Worm (Caenorhabditis elegans) whole organism, L1 larva: ENCODE data around the gene C06C3.7.

ENCODE experiments used
- C04F5.9 ChIP-seq: sonication (generic microtip); optimal IDR thresholded peaks from 2 replicates; lab custom pipeline; 2016; ENCODE audit warnings: missing genetic modification characterization, missing compliant biosample characterization
- C16A3.4 ChIP-seq: fragments of 150-350 bp; optimal IDR thresholded peaks from 2 replicates; lab custom pipeline; 2014; ENCODE audit warnings: missing biosample characterization, missing genetic modification characterization
- C34B4.2 ChIP-seq: sonication (generic microtip); optimal IDR thresholded peaks from 2 replicates; lab custom pipeline; 2017; ENCODE audit warnings: mild to moderate bottlenecking, missing genetic modification characterization, missing compliant biosample characterization
- Y116A8C.19 ChIP-seq: sonication (generic microtip); optimal IDR thresholded peaks from 2 replicates; lab custom pipeline; 2016; ENCODE audit warnings: missing compliant biosample characterization, missing genetic modification characterization, borderline replicate concordance
- aha-1 ChIP-seq: fragments of 150-350 bp; optimal IDR thresholded peaks from 2 replicates; lab custom pipeline; 2014; ENCODE audit warnings: missing biosample characterization, missing genetic modification characterization
- aly-2 ChIP-seq: fragments of 150-350 bp; optimal IDR thresholded peaks from 2 replicates; lab custom pipeline; 2014; ENCODE audit warnings: missing biosample characterization, missing genetic modification characterization
- ama-1 ChIP-seq: fragments of 150-350 bp; optimal IDR thresholded peaks from 2 replicates; lab custom pipeline; 2014
- ceh-88 ChIP-seq: fragments of 200-800 bp; sonication (Bioruptor generic); IDR thresholded peaks from 2 replicates; pipeline ENCODE4 v1.3.6; 2022; ENCODE audit warnings: missing genetic modification characterization, missing compliant biosample characterization
- egl-27 ChIP-seq, 2 experiments: fragments of 150-350 bp in 1 of 2; sonication (generic microtip); optimal IDR thresholded peaks; 3 replicates each; lab custom pipeline; 2017 to 2018; ENCODE audit warnings: missing biosample characterization in 2 of 2, missing genetic modification characterization in 2 of 2, missing genetic modification reagents in 2 of 2
- elt-2 ChIP-seq: sonication (generic microtip); optimal IDR thresholded peaks from 2 replicates; lab custom pipeline; 2016; ENCODE audit warnings: missing genetic modification characterization, mild to moderate bottlenecking, inconsistent platforms, missing compliant biosample characterization, missing genetic modification reagents
- fkh-4 ChIP-seq: sonication (generic microtip); optimal IDR thresholded peaks from 2 replicates; lab custom pipeline; 2016; ENCODE audit warnings: missing compliant biosample characterization, missing genetic modification characterization, borderline replicate concordance
- fkh-8 ChIP-seq: sonication (generic microtip); optimal IDR thresholded peaks from 2 replicates; lab custom pipeline; 2016; ENCODE audit warnings: mild to moderate bottlenecking, missing genetic modification characterization, missing compliant biosample characterization
- fos-1 ChIP-seq: fragments of 150-350 bp; optimal IDR thresholded peaks from 2 replicates; lab custom pipeline; 2014; ENCODE audit warnings: missing biosample characterization, missing genetic modification characterization
- hlh-17 ChIP-seq: fragments of 200-800 bp; sonication (Bioruptor generic); optimal IDR thresholded peaks from 2 replicates; lab custom pipeline; 2018; ENCODE audit warnings: missing genetic modification characterization, mild to moderate bottlenecking, missing compliant biosample characterization, moderate library complexity, borderline replicate concordance
- hpl-2 ChIP-seq: fragments of 150-350 bp; optimal IDR thresholded peaks from 2 replicates; lab custom pipeline; 2014; ENCODE audit warnings: missing biosample characterization, missing genetic modification reagents, missing genetic modification characterization
- jun-1 ChIP-seq: fragments of 150-350 bp; optimal IDR thresholded peaks from 2 replicates; lab custom pipeline; 2014; ENCODE audit warnings: missing biosample characterization, missing genetic modification reagents, missing genetic modification characterization
- lin-13 ChIP-seq: fragments of 150-350 bp; optimal IDR thresholded peaks from 2 replicates; lab custom pipeline; 2014; ENCODE audit warnings: missing biosample characterization, missing genetic modification reagents, missing genetic modification characterization
- lin-14 ChIP-seq: fragments of 200-800 bp; sonication (Bioruptor generic); optimal IDR thresholded peaks from 2 replicates; lab custom pipeline; 2018; ENCODE audit warnings: mild to moderate bottlenecking, missing genetic modification characterization, moderate library complexity, missing compliant biosample characterization
- lin-35 ChIP-seq, 2 experiments: fragments of 150-350 bp; optimal IDR thresholded peaks; 2 replicates each; lab custom pipeline; 2014; ENCODE audit warnings: missing biosample characterization in 2 of 2, missing genetic modification characterization in 2 of 2, missing genetic modification reagents in 2 of 2
- lin-39 ChIP-seq: fragments of 150-350 bp; optimal IDR thresholded peaks from 2 replicates; lab custom pipeline; 2014; ENCODE audit warnings: missing biosample characterization, missing genetic modification reagents, missing genetic modification characterization
- lsy-2 ChIP-seq, 2 experiments: fragments of 150-350 bp; optimal IDR thresholded peaks; 2 replicates each; lab custom pipeline; 2014; ENCODE audit warnings: missing biosample characterization in 2 of 2, missing genetic modification characterization in 2 of 2
- mab-9 ChIP-seq: fragments of 200-800 bp; sonication (Bioruptor generic); IDR thresholded peaks from 2 replicates; pipeline ENCODE4 v1.3.6; 2022; ENCODE audit warnings: missing genetic modification reagents, missing genetic modification characterization, missing compliant biosample characterization
- mdl-1 ChIP-seq, 2 experiments: fragments of 150-350 bp; optimal IDR thresholded peaks; 2 replicates each; lab custom pipeline; 2014 to 2017; ENCODE audit warnings: missing biosample characterization in 2 of 2, missing genetic modification characterization in 2 of 2, inconsistent platforms in 1 of 2
- mef-2 ChIP-seq: fragments of 150-350 bp; optimal IDR thresholded peaks from 2 replicates; lab custom pipeline; 2014; ENCODE audit warnings: missing biosample characterization, missing genetic modification characterization
- nhr-12 ChIP-seq: sonication (generic microtip); optimal IDR thresholded peaks from 2 replicates; lab custom pipeline; 2017; ENCODE audit warnings: missing biosample characterization, missing genetic modification characterization
- nhr-20 ChIP-seq: sonication (generic microtip); optimal IDR thresholded peaks from 2 replicates; lab custom pipeline; 2016; ENCODE audit warnings: mild to moderate bottlenecking, missing genetic modification characterization, missing compliant biosample characterization
- nhr-237 ChIP-seq: fragments of 150-350 bp; optimal IDR thresholded peaks from 2 replicates; lab custom pipeline; 2014; ENCODE audit warnings: missing biosample characterization, missing genetic modification characterization
- nhr-47 ChIP-seq: sonication (generic microtip); optimal IDR thresholded peaks from 2 replicates; lab custom pipeline; 2016; ENCODE audit warnings: mild to moderate bottlenecking, missing genetic modification characterization, moderate library complexity, missing compliant biosample characterization
- nhr-84 ChIP-seq: sonication (generic microtip); optimal IDR thresholded peaks from 2 replicates; lab custom pipeline; 2017; ENCODE audit warnings: missing biosample characterization, missing genetic modification characterization
- nhr-85 ChIP-seq: sonication (generic microtip); peaks from one replicate; lab custom pipeline; 2016; ENCODE audit warnings: missing genetic modification characterization, inconsistent platforms, missing compliant biosample characterization
- nhr-90 ChIP-seq: sonication (generic microtip); optimal IDR thresholded peaks from 2 replicates; lab custom pipeline; 2016; ENCODE audit warnings: mild to moderate bottlenecking, missing genetic modification characterization, missing compliant biosample characterization; ENCODE audit not compliant: poor library complexity
- skn-1 ChIP-seq: fragments of 150-350 bp; optimal IDR thresholded peaks from 2 replicates; lab custom pipeline; 2014; ENCODE audit warnings: missing biosample characterization, missing genetic modification characterization
- snu-23 ChIP-seq: sonication (generic microtip); optimal IDR thresholded peaks from 2 replicates; lab custom pipeline; 2016; ENCODE audit warnings: missing genetic modification characterization, missing compliant biosample characterization
- sup-37 ChIP-seq: fragments of 200-800 bp; sonication (Bioruptor generic); optimal IDR thresholded peaks from 2 replicates; lab custom pipeline; 2018; ENCODE audit warnings: mild to moderate bottlenecking, missing genetic modification characterization, missing compliant biosample characterization
- swsn-7 ChIP-seq: sonication (generic microtip); optimal IDR thresholded peaks from 2 replicates; lab custom pipeline; 2016; ENCODE audit warnings: missing genetic modification characterization, missing compliant biosample characterization
- tlp-1 ChIP-seq: fragments of 150-350 bp; optimal IDR thresholded peaks from 2 replicates; lab custom pipeline; 2014; ENCODE audit warnings: missing biosample characterization, missing genetic modification characterization
- unc-30 ChIP-seq: sonication (generic microtip); optimal IDR thresholded peaks from 2 replicates; lab custom pipeline; 2017; ENCODE audit warnings: missing biosample characterization, missing genetic modification characterization
- unc-62 ChIP-seq: fragments of 150-350 bp; optimal IDR thresholded peaks from 2 replicates; lab custom pipeline; 2014; ENCODE audit warnings: missing biosample characterization, missing genetic modification reagents, missing genetic modification characterization
- unc-86 ChIP-seq: sonication (generic microtip); optimal IDR thresholded peaks from 2 replicates; lab custom pipeline; 2016; ENCODE audit warnings: missing genetic modification characterization, missing compliant biosample characterization
- vab-15 ChIP-seq: sonication (generic microtip); optimal IDR thresholded peaks from 2 replicates; lab custom pipeline; 2017; ENCODE audit warnings: missing genotype, mild to moderate bottlenecking, missing genetic modification characterization, missing compliant biosample characterization
- ztf-4 ChIP-seq: fragments of 150-350 bp; optimal IDR thresholded peaks from 2 replicates; lab custom pipeline; 2014; ENCODE audit warnings: missing biosample characterization, missing genetic modification characterization

The C06C3.7 gene

ce11 chrII:9377158-9377557 lies 8.2 kb upstream of the C06C3.7 start, which contains the start of gene C06C3.10:
TSS of gene C06C3.10 (minus strand) at chrII:9377258.
- no peak for TF ChIP-seq C04F5.9 (tag; lab: Kevin White, UChicago)
- no peak for TF ChIP-seq lin-39
- no peak for TF ChIP-seq nhr-12 (tag; lab: Kevin White, UChicago)
- no peak for TF ChIP-seq skn-1 (tag; lab: Kevin White, UChicago)
- no peak for TF ChIP-seq nhr-47 (tag; lab: Kevin White, UChicago)
- no peak for TF ChIP-seq tlp-1 (tag; lab: Kevin White, UChicago)
- TF ChIP-seq C16A3.4 (tag; lab: Kevin White, UChicago) = no peak
- TF ChIP-seq fkh-8 (tag; lab: Kevin White, UChicago) = no peak
- TF ChIP-seq sup-37 = no peak
- TF ChIP-seq nhr-20 (tag; lab: Kevin White, UChicago) = no peak
- no peak for TF ChIP-seq ztf-4 (tag; lab: Kevin White, UChicago)
- TF ChIP-seq mef-2 = no peak
- TF ChIP-seq nhr-84 (tag; lab: Kevin White, UChicago) = no peak
- TF ChIP-seq mab-9 = no peak
- TF ChIP-seq lin-35 (GFP tag; optimal IDR thresholded peaks at IDR 0.05; lab: Kevin White, UChicago) = no peak
- TF ChIP-seq Y116A8C.19 (tag; lab: Kevin White, UChicago) = no peak
- no peak for TF ChIP-seq nhr-90
- no peak for TF ChIP-seq hlh-17
- TF ChIP-seq hpl-2 (GFP tag; lab: Kevin White, UChicago) = no peak
- TF ChIP-seq nhr-237 (tag; lab: Kevin White, UChicago) = no peak

ce11 chrII:9378174-9378573 lies 7.2 kb upstream of the C06C3.7 start:
- no peak for TF ChIP-seq unc-30
- peak; percentile 20 for TF ChIP-seq elt-2

- TF ChIP-seq unc-30 (no peak), aly-2 (tag; lab: Kevin White, UChicago) (no peak), nhr-85 (tag; lab: Kevin White, UChicago) (no peak), lin-14 (GFP tag; lab: Kevin White, UChicago) (no peak), lin-13 (no peak), snu-23 (GFP tag; lab: Kevin White, UChicago) (no peak), unc-62 (GFP tag; lab: Kevin White, UChicago) (no peak), fkh-8 (tag; lab: Kevin White, UChicago) (no peak), nhr-90 (no peak), nhr-20 (tag; lab: Kevin White, UChicago) (no peak), skn-1 (tag; lab: Kevin White, UChicago) (no peak), swsn-7 (tag; lab: Kevin White, UChicago) (no peak), ceh-88 (GFP tag; lab: Robert Waterston, UW) (no peak), lin-39 (no peak), fos-1 (tag; lab: Kevin White, UChicago) (no peak), aha-1 (tag; lab: Kevin White, UChicago) (no peak), fkh-4 (tag; lab: Kevin White, UChicago) (no peak)
- TF ChIP-seq, all 84 proteins: peak for 0
Measured at ce11 chrII:9379796-9380195, 5.5 kb upstream of the C06C3.7 start, which contains the start of gene srh-48. TSS of gene srh-48 (plus strand) at chrII:9380096.

- TF ChIP-seq unc-62 (GFP tag; lab: Kevin White, UChicago) (no peak), egl-27 (tag; optimal IDR thresholded peaks at IDR 0.05; lab: Kevin White, UChicago) (no peak), ztf-4 (tag; lab: Kevin White, UChicago) (no peak), ama-1 (lab: Kevin White, UChicago) (no peak), fkh-8 (tag; lab: Kevin White, UChicago) (no peak), lin-39 (no peak), unc-86 (tag; lab: Kevin White, UChicago) (no peak), C34B4.2 (tag; lab: Kevin White, UChicago) (no peak), vab-15 (tag; lab: Kevin White, UChicago) (no peak), mdl-1 (tag; optimal IDR thresholded peaks at IDR 0.05; lab: Kevin White, UChicago) (no peak), lsy-2 (tag; optimal IDR thresholded peaks at IDR 0.05; lab: Kevin White, UChicago) (no peak), jun-1 (no peak), mef-2 (no peak)
- TF ChIP-seq, all 84 proteins: peak for 0
Measured at ce11 chrII:9392724-9393123, 7.4 kb downstream of the C06C3.7 start, which contains the start of gene lido-17. TSS of gene lido-17 (minus strand) at chrII:9392824.
